Fruit fly (Drosophila melanogaster): ENCODE measurements around the gene lft.

The lft gene

DNA sequence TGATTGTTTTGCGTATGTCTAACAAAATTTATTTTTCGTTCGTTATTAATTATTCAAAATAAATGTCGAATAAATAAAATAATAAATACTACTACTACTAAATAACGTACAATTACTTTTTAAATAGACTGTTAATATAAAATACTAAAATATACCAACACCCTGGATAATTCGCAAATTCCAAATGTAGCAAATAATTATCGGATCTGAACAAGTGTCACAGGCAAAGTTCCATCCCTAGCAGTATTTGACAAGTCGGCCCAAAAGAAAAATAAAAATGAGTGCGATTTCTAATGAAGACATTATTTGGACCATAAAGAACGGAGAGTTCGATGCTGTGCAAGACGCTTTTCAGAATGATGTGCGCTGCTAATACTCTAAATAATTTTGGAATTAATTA is 22.9 kb upstream of the lft start, which contains the start of gene CG31715 (continued):
- TF ChIP-seq tx (GFP tag; optimal IDR thresholded peaks at IDR 0.05) (no peak), CG16863 (GFP tag; optimal IDR thresholded peaks at IDR 0.05) (no peak), Dfd (GFP tag; optimal IDR thresholded peaks at IDR 0.05) (no peak), CG1832 (GFP tag; optimal IDR thresholded peaks at IDR 0.05) (no peak), Trl (optimal IDR thresholded peaks at IDR 0.05) (no peak), Trl (GFP tag; optimal IDR thresholded peaks at IDR 0.05) (no peak), Deaf1 (tag; optimal IDR thresholded peaks at IDR 0.05) (no peak), yki (optimal IDR thresholded peaks at IDR 0.05) (no peak), lmd (GFP tag; IDR thresholded peaks at IDR 0.05) (no peak), CG10431 (GFP tag; optimal IDR thresholded peaks at IDR 0.05) (no peak), CG2116 (GFP tag; optimal IDR thresholded peaks at IDR 0.05) (peak; percentile 39), Ptx1 (GFP tag; IDR thresholded peaks at IDR 0.05) (no peak), CG10209 (GFP tag; optimal IDR thresholded peaks at IDR 0.05) (no peak), Xbp1 (GFP tag; optimal IDR thresholded peaks at IDR 0.05) (peak; percentile 20), Kr (GFP tag; optimal IDR thresholded peaks at IDR 0.05) (no peak), mld (GFP tag; IDR thresholded peaks at IDR 0.05; ENCODE audit: partially characterized antibody) (no peak), CG4730 (GFP tag; IDR thresholded peaks at IDR 0.05) (no peak), CG10366 (GFP tag; IDR thresholded peaks at IDR 0.05) (no peak), sob (GFP tag; IDR thresholded peaks at IDR 0.05) (no peak), Dbx (GFP tag; IDR thresholded peaks at IDR 0.05) (peak; percentile 62; the same call in 1 of the 3 replicates), Aef1 (GFP tag; IDR thresholded peaks at IDR 0.05) (no peak), dm (GFP tag; optimal IDR thresholded peaks at IDR 0.05) (no peak), knrl (GFP tag; IDR thresholded peaks at IDR 0.05; ENCODE audit: partially characterized antibody) (0 out of 3 replicates have a peak, but pooled peaks have one; percentile 28), CG17361 (GFP tag; IDR thresholded peaks at IDR 0.05) (no peak), Sin3A (optimal IDR thresholded peaks at IDR 0.05) (no peak), bowl (GFP tag; IDR thresholded peaks at IDR 0.05) (no peak), jumu (GFP tag; optimal IDR thresholded peaks at IDR 0.05) (no peak), grn (GFP tag; optimal IDR thresholded peaks at IDR 0.05) (no peak), CG34422 (GFP tag; IDR thresholded peaks at IDR 0.05) (no peak; the same call in 2 of the 3 replicates), amos (GFP tag; IDR thresholded peaks at IDR 0.05; ENCODE audit: partially characterized antibody) (peak; percentile 60; the same call in 1 of the 2 replicates), grau (tag; optimal IDR thresholded peaks at IDR 0.05) (peak; percentile 38), dmrt99B (tag; optimal IDR thresholded peaks at IDR 0.05) (no peak), al (GFP tag; IDR thresholded peaks at IDR 0.05) (no peak), sima (GFP tag; optimal IDR thresholded peaks at IDR 0.05) (no peak), CG15601 (tag; optimal IDR thresholded peaks at IDR 0.05) (no peak), CG14050 (GFP tag; IDR thresholded peaks at IDR 0.05) (no peak), Nf-YC (tag; optimal IDR thresholded peaks at IDR 0.05) (peak; percentile 14), Atf6 (GFP tag; IDR thresholded peaks at IDR 0.05) (0 out of 2 replicates have a peak, but pooled peaks have one; percentile 19), CG11504 (tag; optimal IDR thresholded peaks at IDR 0.05) (no peak), Camta (GFP tag; optimal IDR thresholded peaks at IDR 0.05) (no peak), Meics (GFP tag; optimal IDR thresholded peaks at IDR 0.05) (no peak), CG7357 (GFP tag; IDR thresholded peaks at IDR 0.05) (no peak), usp (GFP tag; optimal IDR thresholded peaks at IDR 0.05) (no peak), CG7987 (GFP tag; optimal IDR thresholded peaks at IDR 0.05) (no peak), prd (optimal IDR thresholded peaks at IDR 0.05) (no peak), prd (GFP tag; IDR thresholded peaks at IDR 0.05) (no peak), gsb-n (tag; optimal IDR thresholded peaks at IDR 0.05) (peak; percentile 18), lab (GFP tag; optimal IDR thresholded peaks at IDR 0.05) (no peak), C15 (GFP tag; IDR thresholded peaks at IDR 0.05) (no peak), HLH54F (GFP tag; optimal IDR thresholded peaks at IDR 0.05) (no peak), btn (GFP tag; optimal IDR thresholded peaks at IDR 0.05) (no peak), Dll (GFP tag; IDR thresholded peaks at IDR 0.05; ENCODE audit: partially characterized antibody) (peak; percentile 64), Fer3 (tag; optimal IDR thresholded peaks at IDR 0.05) (no peak), Hr3 (GFP tag; optimal IDR thresholded peaks at IDR 0.05) (peak; percentile 37)

Measured in whole organism, embryonic.